Worm (Caenorhabditis elegans) whole organism, early embryonic: Measurements from ENCODE around the gene C25G6.3.

Experiments
- B0310.2 ChIP-seq: sonication (generic microtip); optimal IDR thresholded peaks from 2 replicates; lab custom pipeline; 2016; ENCODE audit warnings: mild to moderate bottlenecking, missing genetic modification characterization, missing compliant biosample characterization
- F13C5.2 ChIP-seq: sonication (generic microtip); optimal IDR thresholded peaks from 2 replicates; lab custom pipeline; 2017; ENCODE audit warnings: mild to moderate bottlenecking, missing genetic modification characterization, inconsistent platforms, missing compliant biosample characterization
- aly-1 ChIP-seq: sonication (generic microtip); optimal IDR thresholded peaks from 2 replicates; lab custom pipeline; 2016; ENCODE audit warnings: missing genetic modification characterization, missing compliant biosample characterization
- ama-1 ChIP-seq: fragments of 150-350 bp; optimal IDR thresholded peaks from 2 replicates; lab custom pipeline; 2014
- ceh-13 ChIP-seq: fragments of 200-800 bp; sonication (Bioruptor generic); optimal IDR thresholded peaks from 2 replicates; lab custom pipeline; 2018; ENCODE audit warnings: mild to moderate bottlenecking, missing genetic modification characterization, missing compliant biosample characterization
- ceh-36 ChIP-seq: sonication (generic microtip); optimal IDR thresholded peaks from 2 replicates; lab custom pipeline; 2016; ENCODE audit warnings: missing genetic modification characterization, inconsistent platforms, missing compliant biosample characterization
- ets-7 ChIP-seq: sonication (generic microtip); optimal IDR thresholded peaks from 2 replicates; lab custom pipeline; 2016; ENCODE audit warnings: missing genotype, missing genetic modification characterization, missing compliant biosample characterization
- flt-1 ChIP-seq: fragments of 200-800 bp; sonication (Bioruptor generic); IDR thresholded peaks from 2 replicates; pipeline ENCODE4 v1.3.6; 2022; ENCODE audit warnings: missing genetic modification characterization, missing compliant biosample characterization
- hmbx-1 ChIP-seq: sonication (generic microtip); optimal IDR thresholded peaks from 2 replicates; lab custom pipeline; 2016; ENCODE audit warnings: mild to moderate bottlenecking, missing genetic modification characterization, missing compliant biosample characterization
- hmg-4 ChIP-seq: fragments of 200-800 bp; sonication (Bioruptor generic); optimal IDR thresholded peaks from 2 replicates; lab custom pipeline; 2018; ENCODE audit warnings: mild to moderate bottlenecking, missing genetic modification characterization, missing compliant biosample characterization
- hnd-1 ChIP-seq: sonication (generic microtip); optimal IDR thresholded peaks from 2 replicates; lab custom pipeline; 2016; ENCODE audit warnings: missing genetic modification characterization, missing compliant biosample characterization
- pes-1 ChIP-seq: fragments of 200-800 bp; sonication (Bioruptor generic); IDR thresholded peaks from 2 replicates; pipeline ENCODE4 v1.3.6; 2022; ENCODE audit warnings: missing genetic modification reagents, missing genetic modification characterization, missing compliant biosample characterization
- scrt-1 ChIP-seq: fragments of 200-800 bp; sonication (Bioruptor generic); IDR thresholded peaks from 2 replicates; pipeline ENCODE4 v1.3.6; 2022; ENCODE audit warnings: missing genetic modification characterization, missing compliant biosample characterization
- sea-1 ChIP-seq: fragments of 200-800 bp; sonication (Bioruptor generic); conservative IDR thresholded peaks from 2 replicates; pipeline ENCODE4 v1.3.6; 2022; ENCODE audit warnings: missing genetic modification characterization, missing compliant biosample characterization
- tbx-11 ChIP-seq: fragments of 200-800 bp; sonication (Bioruptor generic); IDR thresholded peaks from 2 replicates; pipeline ENCODE4 v1.3.6; 2022; ENCODE audit warnings: missing genetic modification characterization, missing compliant biosample characterization
- tbx-37 ChIP-seq: fragments of 200-800 bp; sonication (Bioruptor generic); conservative IDR thresholded peaks from 2 replicates; pipeline ENCODE4 v1.3.6; 2022; ENCODE audit warnings: missing genetic modification reagents, missing genetic modification characterization, missing compliant biosample characterization
- tra-4 ChIP-seq: sonication (generic microtip); optimal IDR thresholded peaks from 2 replicates; lab custom pipeline; 2017; ENCODE audit warnings: missing genetic modification characterization, missing compliant biosample characterization

C25G6.3 gene

ce11 chrX:1238803-1239202 lies at the start of gene C25G6.3:
Gene C25G6.3, minus strand, starts transcription at chrX:1238903.
- no peak for TF ChIP-seq B0310.2
- TF ChIP-seq sea-1 (GFP tag; lab: Robert Waterston, UW) = no peak
- no peak for TF ChIP-seq pes-1 (GFP tag; lab: Robert Waterston, UW)
- no peak for TF ChIP-seq tbx-37 (GFP tag; lab: Robert Waterston, UW)
- no peak for TF ChIP-seq tra-4 (tag; lab: Kevin White, UChicago)
- TF ChIP-seq ceh-36 (tag; lab: Kevin White, UChicago) = no peak
- TF ChIP-seq hmbx-1 = no peak
- no peak for TF ChIP-seq aly-1 (tag; lab: Kevin White, UChicago)
- TF ChIP-seq F13C5.2 (tag; lab: Kevin White, UChicago) = no peak
- TF ChIP-seq ceh-13 (GFP tag; lab: Kevin White, UChicago) = no peak
- TF ChIP-seq hmg-4 (GFP tag; lab: Kevin White, UChicago) = no peak
- no peak for TF ChIP-seq ets-7
- no peak for TF ChIP-seq hnd-1 (tag; lab: Kevin White, UChicago)
- TF ChIP-seq flt-1 (GFP tag; lab: Robert Waterston, UW) = no peak
- TF ChIP-seq tbx-11 (GFP tag; lab: Robert Waterston, UW) = no peak
- TF ChIP-seq ama-1 (lab: Kevin White, UChicago) = no peak
- no peak for TF ChIP-seq scrt-1 (GFP tag; lab: Robert Waterston, UW)

ce11 chrX:1272539-1272938 lies 33.8 kb upstream of the C25G6.3 start, which contains the start of gene C52B11.5:
Gene C52B11.5, plus strand, starts transcription at chrX:1272788.
- no peak for TF ChIP-seq hmg-4 (GFP tag; lab: Kevin White, UChicago)

- no peak for TF ChIP-seq tbx-37 (GFP tag; lab: Robert Waterston, UW)
- TF ChIP-seq flt-1 (GFP tag; lab: Robert Waterston, UW) = no peak
- TF ChIP-seq ceh-36 (tag; lab: Kevin White, UChicago) = no peak
- no peak for TF ChIP-seq tra-4 (tag; lab: Kevin White, UChicago)
- TF ChIP-seq B0310.2 = no peak
- no peak for TF ChIP-seq tbx-11 (GFP tag; lab: Robert Waterston, UW)
- no peak for TF ChIP-seq ama-1 (lab: Kevin White, UChicago)
- no peak for TF ChIP-seq hnd-1 (tag; lab: Kevin White, UChicago)
Observed at ce11 chrX:1270598-1270997, 31.9 kb upstream of the C25G6.3 start, which contains the start of gene C25G6.1. Gene C25G6.1, plus strand, starts transcription at chrX:1270898.

- no peak for TF ChIP-seq ama-1 (lab: Kevin White, UChicago)
- TF ChIP-seq sea-1 (GFP tag; lab: Robert Waterston, UW) = no peak
- no peak for TF ChIP-seq aly-1 (tag; lab: Kevin White, UChicago)
- TF ChIP-seq hmbx-1 = no peak
- no peak for TF ChIP-seq flt-1 (GFP tag; lab: Robert Waterston, UW)
- TF ChIP-seq ceh-36 (tag; lab: Kevin White, UChicago) = no peak
- TF ChIP-seq tbx-37 (GFP tag; lab: Robert Waterston, UW) = no peak
- TF ChIP-seq hmg-4 (GFP tag; lab: Kevin White, UChicago) = no peak
- TF ChIP-seq hnd-1 (tag; lab: Kevin White, UChicago) = no peak
- TF ChIP-seq B0310.2 = no peak
- no peak for TF ChIP-seq tra-4 (tag; lab: Kevin White, UChicago)
- TF ChIP-seq ets-7 = no peak
- TF ChIP-seq tbx-11 (GFP tag; lab: Robert Waterston, UW) = no peak
- no peak for TF ChIP-seq F13C5.2 (tag; lab: Kevin White, UChicago)
Observed at ce11 chrX:1265336-1265735, 26.6 kb upstream of the C25G6.3 start.

ce11 chrX:1257668-1258067 lies 19.0 kb upstream of the C25G6.3 start:
- TF ChIP-seq tbx-11 (GFP tag; lab: Robert Waterston, UW) (no peak), scrt-1 (GFP tag; lab: Robert Waterston, UW) (no peak), ama-1 (lab: Kevin White, UChicago) (no peak), ceh-13 (GFP tag; lab: Kevin White, UChicago) (no peak), flt-1 (GFP tag; lab: Robert Waterston, UW) (no peak), tra-4 (tag; lab: Kevin White, UChicago) (no peak), hmbx-1 (no peak), ets-7 (no peak), B0310.2 (no peak), F13C5.2 (tag; lab: Kevin White, UChicago) (no peak), tbx-37 (GFP tag; lab: Robert Waterston, UW) (no peak), pes-1 (GFP tag; lab: Robert Waterston, UW) (no peak), hnd-1 (tag; lab: Kevin White, UChicago) (no peak), aly-1 (tag; lab: Kevin White, UChicago) (no peak), sea-1 (GFP tag; lab: Robert Waterston, UW) (no peak), ceh-36 (tag; lab: Kevin White, UChicago) (no peak)

- TF ChIP-seq ceh-36 (tag; lab: Kevin White, UChicago) = no peak
- TF ChIP-seq ceh-13 (GFP tag; lab: Kevin White, UChicago) = no peak
- TF ChIP-seq B0310.2 = no peak
- TF ChIP-seq tbx-11 (GFP tag; lab: Robert Waterston, UW) = no peak
- no peak for TF ChIP-seq ets-7
- no peak for TF ChIP-seq tbx-37 (GFP tag; lab: Robert Waterston, UW)
- no peak for TF ChIP-seq aly-1 (tag; lab: Kevin White, UChicago)
- TF ChIP-seq flt-1 (GFP tag; lab: Robert Waterston, UW) = no peak
- TF ChIP-seq F13C5.2 (tag; lab: Kevin White, UChicago) = no peak
Observed at ce11 chrX:1255547-1255946, 16.8 kb upstream of the C25G6.3 start, which contains the start of gene npr-11. Gene npr-11, minus strand, starts transcription at chrX:1255647.

ce11 chrX:1249738-1250137 lies 11.0 kb upstream of the C25G6.3 start, which contains the start of gene C25G6.4:
Gene C25G6.4, minus strand, starts transcription at chrX:1249838.
- TF ChIP-seq hmbx-1 (no peak), B0310.2 (no peak), F13C5.2 (tag; lab: Kevin White, UChicago) (no peak), pes-1 (GFP tag; lab: Robert Waterston, UW) (no peak), tbx-37 (GFP tag; lab: Robert Waterston, UW) (no peak)
